Fruit fly (Drosophila melanogaster) whole organism, prepupa: ENCODE results near the gene numb.

Source experiments
- CG8319 ChIP-seq: fragments of 200-800 bp; sonication (Bioruptor generic); optimal IDR thresholded peaks from 3 replicates; lab custom pipeline; 2016; ENCODE audit warnings: missing biosample characterization, missing genetic modification characterization
- CG8632 ChIP-seq: fragments of 200-800 bp; sonication (Bioruptor generic); optimal IDR thresholded peaks from 3 replicates; lab custom pipeline; 2016; ENCODE audit warnings: missing biosample characterization, missing genetic modification characterization
- CG9139 ChIP-seq: fragments of 200-800 bp; sonication (Bioruptor generic); optimal IDR thresholded peaks from 3 replicates; lab custom pipeline; 2017; ENCODE audit warnings: missing biosample characterization, mild to moderate bottlenecking, missing genetic modification characterization
- Ets21C ChIP-seq: fragments of 200-800 bp; sonication (Bioruptor generic); optimal IDR thresholded peaks from 3 replicates; lab custom pipeline; 2016; ENCODE audit warnings: missing biosample characterization, missing genetic modification characterization
- Hr4 ChIP-seq: fragments of 200-800 bp; sonication (Bioruptor generic); optimal IDR thresholded peaks from 3 replicates; lab custom pipeline; 2016; ENCODE audit warnings: missing biosample characterization, missing genetic modification characterization
- Sox102F ChIP-seq: fragments of 200-800 bp; sonication (Bioruptor generic); optimal IDR thresholded peaks from 2 replicates; lab custom pipeline; 2016; ENCODE audit warnings: missing biosample characterization, mild to moderate bottlenecking, missing genetic modification characterization
- lz ChIP-seq: fragments of 200-800 bp; sonication (Bioruptor generic); optimal IDR thresholded peaks from 3 replicates; lab custom pipeline; 2016; ENCODE audit warnings: missing biosample characterization, missing genetic modification characterization
- topi ChIP-seq: fragments of 200-800 bp; sonication (Bioruptor generic); optimal IDR thresholded peaks from 3 replicates; lab custom pipeline; 2016; ENCODE audit warnings: missing biosample characterization, missing genetic modification characterization
- vri ChIP-seq: fragments of 200-800 bp; sonication (Bioruptor generic); optimal IDR thresholded peaks from 3 replicates; lab custom pipeline; 2016; ENCODE audit warnings: missing biosample characterization, mild to moderate bottlenecking, missing genetic modification characterization

DNA sequence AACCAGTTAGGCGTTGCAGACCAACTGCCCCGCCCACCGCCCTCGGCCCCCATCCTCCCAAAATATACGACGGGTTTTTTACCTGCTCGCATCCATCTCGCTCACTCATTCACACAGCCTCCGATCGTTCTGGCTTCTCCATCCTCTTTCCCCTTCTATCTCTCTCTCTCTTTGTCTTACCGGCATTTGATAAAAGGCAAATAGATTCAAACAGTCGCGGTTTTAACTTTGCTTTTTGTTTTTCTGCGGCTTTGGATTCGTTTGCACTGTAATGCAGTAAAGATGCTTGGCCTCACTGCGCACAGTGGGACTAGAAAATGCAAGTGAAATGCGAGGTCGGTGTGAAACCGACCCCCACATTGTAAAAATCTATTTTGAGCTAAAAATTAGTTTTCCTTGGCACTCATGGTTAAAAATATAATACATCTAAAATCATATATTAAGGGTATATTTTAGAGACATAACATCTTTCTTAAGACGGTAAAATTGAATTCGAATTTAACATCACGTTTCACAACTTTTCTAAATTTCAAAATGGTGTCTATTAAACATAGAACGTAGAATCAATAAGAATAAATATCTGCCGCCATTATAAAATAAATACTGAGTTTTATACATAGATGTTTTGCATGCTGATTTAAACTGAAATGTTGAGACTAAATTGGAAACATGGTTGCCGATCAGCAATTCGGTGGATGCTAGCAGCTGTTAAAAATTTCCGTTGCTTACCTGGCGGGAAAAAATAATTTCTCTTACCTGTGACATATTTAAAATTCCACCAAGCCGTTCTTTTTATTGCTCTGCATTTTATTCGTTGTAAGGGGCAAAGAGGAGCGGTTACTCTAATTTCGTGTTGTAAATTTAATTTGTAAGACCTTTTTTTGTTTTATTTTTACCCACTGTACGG lies 59.4 kb downstream of the numb start:
- peak; percentile 6 for TF ChIP-seq CG8632 (GFP tag; lab: Kevin White, UChicago)
- peak; percentile 27 for TF ChIP-seq Ets21C (GFP tag; lab: Kevin White, UChicago)
- TF ChIP-seq Sox102F (GFP tag; lab: Kevin White, UChicago), result peak; percentile 45
- no peak for TF ChIP-seq CG8319 (GFP tag; lab: Kevin White, UChicago)
- peak; percentile 61 for TF ChIP-seq Hr4 (GFP tag; lab: Kevin White, UChicago)
- no peak for TF ChIP-seq CG9139 (GFP tag; lab: Kevin White, UChicago)
- peak; percentile 29 for TF ChIP-seq vri
- peak; percentile 52 for TF ChIP-seq lz (GFP tag; lab: Kevin White, UChicago)
- TF ChIP-seq topi (GFP tag; lab: Kevin White, UChicago), result peak; percentile 61
